Fruit fly (Drosophila melanogaster) whole organism, embryonic: ENCODE results near the gene akirin.

Experiments
- ATbp ChIP-seq: fragments of 200-800 bp; sonication (Bioruptor generic); optimal IDR thresholded peaks from 2 replicates; lab custom pipeline; 2017; ENCODE audit warnings: missing biosample characterization, mild to moderate bottlenecking, missing genetic modification characterization, missing genetic modification reagents
- Atf3 ChIP-seq: fragments of 200-800 bp; sonication (Bioruptor generic); optimal IDR thresholded peaks from 3 replicates; lab custom pipeline; 2016; ENCODE audit warnings: missing biosample characterization, missing genetic modification characterization
- CG11398 ChIP-seq: fragments of 200-800 bp; sonication (Bioruptor generic); optimal IDR thresholded peaks from 2 replicates; lab custom pipeline; 2016; ENCODE audit warnings: missing biosample characterization, missing genetic modification characterization
- CG12104 ChIP-seq: fragments of 200-800 bp; sonication (Bioruptor generic); optimal IDR thresholded peaks from 3 replicates; lab custom pipeline; 2016; ENCODE audit warnings: missing biosample characterization, missing genetic modification characterization
- CG13123 ChIP-seq: fragments of 200-800 bp; sonication (Bioruptor generic); optimal IDR thresholded peaks from 2 replicates; lab custom pipeline; 2016; ENCODE audit warnings: missing biosample characterization, missing genetic modification characterization
- CG13424 ChIP-seq: fragments of 200-800 bp; sonication (Bioruptor generic); optimal IDR thresholded peaks from 2 replicates; lab custom pipeline; 2019; ENCODE audit warnings: missing biosample characterization, mild to moderate bottlenecking, missing genetic modification characterization, moderate library complexity
- CG15514 ChIP-seq: fragments of 200-800 bp; sonication (Bioruptor generic); optimal IDR thresholded peaks from 3 replicates; lab custom pipeline; 2017; ENCODE audit warnings: missing biosample characterization, missing genetic modification characterization, mild to moderate bottlenecking, moderate library complexity, missing genetic modification reagents
- CG15601 ChIP-seq: fragments of 200-800 bp; sonication (Bioruptor generic); optimal IDR thresholded peaks from 3 replicates; lab custom pipeline; 2019; ENCODE audit warnings: missing biosample characterization, mild to moderate bottlenecking, missing genetic modification characterization, moderate library complexity
- CG15696 ChIP-seq: fragments of 200-800 bp; sonication (Bioruptor generic); optimal IDR thresholded peaks from 2 replicates; lab custom pipeline; 2019; ENCODE audit warnings: missing biosample characterization, mild to moderate bottlenecking, missing genetic modification characterization, moderate library complexity
- CG18476 ChIP-seq: fragments of 200-800 bp; sonication (Bioruptor generic); optimal IDR thresholded peaks from 2 replicates; lab custom pipeline; 2016; ENCODE audit warnings: missing biosample characterization, mild to moderate bottlenecking, missing genetic modification characterization
- CG31441 ChIP-seq: fragments of 200-800 bp; sonication (Bioruptor generic); IDR thresholded peaks from 2 replicates; pipeline ENCODE4 v1.3.6; 2022; ENCODE audit warnings: missing biosample characterization, missing genetic modification characterization
- CG34376 ChIP-seq: fragments of 200-800 bp; sonication (Bioruptor generic); optimal IDR thresholded peaks from 2 replicates; lab custom pipeline; 2018; ENCODE audit warnings: missing biosample characterization, mild to moderate bottlenecking, missing genetic modification characterization
- CG4820 ChIP-seq: fragments of 200-800 bp; sonication (Bioruptor generic); optimal IDR thresholded peaks from 3 replicates; lab custom pipeline; 2016; ENCODE audit warnings: missing biosample characterization, missing genetic modification characterization
- CG5180 ChIP-seq: fragments of 200-800 bp; sonication (Bioruptor generic); optimal IDR thresholded peaks from 3 replicates; lab custom pipeline; 2017; ENCODE audit warnings: missing biosample characterization, missing genetic modification characterization, mild to moderate bottlenecking, moderate library complexity, missing genetic modification reagents
- CG7556 ChIP-seq: fragments of 200-800 bp; sonication (Bioruptor generic); optimal IDR thresholded peaks from 2 replicates; lab custom pipeline; 2017; ENCODE audit warnings: missing biosample characterization, mild to moderate bottlenecking, missing genetic modification characterization
- CG8089 ChIP-seq: fragments of 200-800 bp; sonication (Bioruptor generic); optimal IDR thresholded peaks from 3 replicates; lab custom pipeline; 2016; ENCODE audit warnings: missing biosample characterization, missing genetic modification characterization
- CG8281 ChIP-seq: fragments of 200-800 bp; sonication (Bioruptor generic); optimal IDR thresholded peaks from 2 replicates; lab custom pipeline; 2018; ENCODE audit warnings: missing biosample characterization, mild to moderate bottlenecking, missing genetic modification characterization, moderate library complexity
- CHES-1-like ChIP-seq: fragments of 200-800 bp; sonication (Bioruptor generic); optimal IDR thresholded peaks from 2 replicates; lab custom pipeline; 2016; ENCODE audit warnings: missing biosample characterization, missing genetic modification characterization
- Dad ChIP-seq: fragments of 200-800 bp; sonication (Bioruptor generic); optimal IDR thresholded peaks from 3 replicates; lab custom pipeline; 2016; ENCODE audit warnings: missing biosample characterization, missing genetic modification characterization
- Doc2 ChIP-seq: fragments of 200-800 bp; sonication (Bioruptor generic); IDR thresholded peaks from 2 replicates; pipeline ENCODE4 v1.3.6; 2022; ENCODE audit warnings: missing biosample characterization, missing genetic modification characterization
- Drgx ChIP-seq: fragments of 200-800 bp; sonication (Bioruptor generic); IDR thresholded peaks from 2 replicates; pipeline ENCODE4 v1.3.6; 2022; ENCODE audit warnings: missing biosample characterization, missing genetic modification characterization
- Hr51 ChIP-seq, 2 experiments: fragments of 200-800 bp; sonication (Bioruptor generic); optimal IDR thresholded peaks; 2 replicates in 1 of 2; 3 replicates in 1 of 2; lab custom pipeline; 2016 to 2018; ENCODE audit warnings: missing biosample characterization in 2 of 2, missing genetic modification characterization in 2 of 2, mild to moderate bottlenecking in 1 of 2, moderate library complexity in 1 of 2
- Lpt ChIP-seq: fragments of >200 bp; optimal IDR thresholded peaks from 2 replicates; lab custom pipeline; 2018; ENCODE audit warnings: missing biosample characterization, missing genetic modification characterization
- MBD-R2 ChIP-seq: fragments of 200-800 bp; sonication (Bioruptor generic); IDR thresholded peaks from 2 replicates; pipeline ENCODE4 v1.3.6; 2022; ENCODE audit warnings: missing biosample characterization, missing genetic modification characterization
- MESR4 ChIP-seq: fragments of 200-800 bp; sonication (Bioruptor generic); optimal IDR thresholded peaks from 2 replicates; lab custom pipeline; 2018; ENCODE audit warnings: missing biosample characterization, mild to moderate bottlenecking, missing genetic modification characterization, moderate library complexity
- Max ChIP-seq: fragments of 200-800 bp; sonication (Bioruptor generic); optimal IDR thresholded peaks from 2 replicates; lab custom pipeline; 2016; ENCODE audit warnings: missing biosample characterization, mild to moderate bottlenecking, missing genetic modification characterization
- Neu2 ChIP-seq: fragments of 200-800 bp; sonication (Bioruptor generic); optimal IDR thresholded peaks from 3 replicates; lab custom pipeline; 2016; ENCODE audit warnings: missing biosample characterization, missing genetic modification characterization, borderline replicate concordance
- Poxn ChIP-seq: fragments of 200-800 bp; sonication (Bioruptor generic); IDR thresholded peaks from 2 replicates; pipeline ENCODE4 v1.3.6; 2022; ENCODE audit warnings: missing biosample characterization, missing genetic modification characterization
- Sin3A ChIP-seq: fragments of >200 bp; optimal IDR thresholded peaks from 2 replicates; lab custom pipeline; 2018
- Sox100B ChIP-seq: fragments of 200-800 bp; sonication (Bioruptor generic); optimal IDR thresholded peaks from 3 replicates; lab custom pipeline; 2018; ENCODE audit warnings: missing biosample characterization, mild to moderate bottlenecking, missing genetic modification characterization
- Stat92E ChIP-seq, 3 experiments: fragments of >200 bp in 2 of 3; fragments of 200-800 bp in 1 of 3; sonication (Bioruptor generic) in 1 of 3; optimal IDR thresholded peaks; 2 replicates each; lab custom pipeline; 2017 to 2019; ENCODE audit warnings: missing biosample characterization in 3 of 3, missing genetic modification characterization in 3 of 3, mild to moderate bottlenecking in 1 of 3, moderate library complexity in 1 of 3
- ap ChIP-seq: fragments of 200-800 bp; sonication (Bioruptor generic); IDR thresholded peaks from 2 replicates; pipeline ENCODE4 v1.3.6; 2022; ENCODE audit warnings: missing biosample characterization, missing genetic modification characterization
- az2 ChIP-seq: fragments of 200-800 bp; sonication (Bioruptor generic); optimal IDR thresholded peaks from 3 replicates; lab custom pipeline; 2016; ENCODE audit warnings: missing biosample characterization, missing genetic modification characterization
- br ChIP-seq: fragments of >200 bp; optimal IDR thresholded peaks from 2 replicates; lab custom pipeline; 2017
- chinmo ChIP-seq: fragments of 200-800 bp; sonication (Bioruptor generic); IDR thresholded peaks from 4 replicates; pipeline ENCODE4 v1.3.6; 2022; ENCODE audit warnings: missing biosample characterization, missing genetic modification characterization; ENCODE audit not compliant: partially characterized antibody
- chn ChIP-seq: fragments of 200-800 bp; sonication (Bioruptor generic); optimal IDR thresholded peaks from 2 replicates; lab custom pipeline; 2016; ENCODE audit warnings: missing biosample characterization, missing genetic modification characterization
- dysf ChIP-seq: fragments of 200-800 bp; sonication (Bioruptor generic); IDR thresholded peaks from 3 replicates; pipeline ENCODE4 v1.3.6; 2022; ENCODE audit warnings: missing biosample characterization, missing genetic modification characterization
- jumu ChIP-seq: fragments of 200-800 bp; sonication (Bioruptor generic); optimal IDR thresholded peaks from 3 replicates; lab custom pipeline; 2016; ENCODE audit warnings: missing biosample characterization, missing genetic modification characterization
- nerfin-2 ChIP-seq: fragments of 200-800 bp; sonication (Bioruptor generic); IDR thresholded peaks from 2 replicates; pipeline ENCODE4 v1.3.6; 2022; ENCODE audit warnings: missing biosample characterization, missing genetic modification characterization; ENCODE audit not compliant: partially characterized antibody
- odd ChIP-seq: fragments of 200-800 bp; sonication (Bioruptor generic); optimal IDR thresholded peaks from 2 replicates; lab custom pipeline; 2017; ENCODE audit warnings: missing biosample characterization, mild to moderate bottlenecking, missing genetic modification characterization
- p53 ChIP-seq: fragments of 200-800 bp; sonication (Bioruptor generic); optimal IDR thresholded peaks from 2 replicates; lab custom pipeline; 2016; ENCODE audit warnings: missing biosample characterization, missing genetic modification characterization
- pb ChIP-seq: fragments of 200-800 bp; sonication (Bioruptor generic); optimal IDR thresholded peaks from 3 replicates; lab custom pipeline; 2016; ENCODE audit warnings: missing biosample characterization, missing genetic modification characterization
- pros ChIP-seq: fragments of 200-800 bp; sonication (Bioruptor generic); optimal IDR thresholded peaks from 3 replicates; lab custom pipeline; 2019; ENCODE audit warnings: missing biosample characterization, mild to moderate bottlenecking, missing genetic modification characterization, moderate library complexity
- repo ChIP-seq: fragments of 200-800 bp; sonication (Bioruptor generic); optimal IDR thresholded peaks from 2 replicates; lab custom pipeline; 2016; ENCODE audit warnings: missing biosample characterization, missing genetic modification characterization
- ro ChIP-seq: fragments of 200-800 bp; sonication (Bioruptor generic); IDR thresholded peaks from 2 replicates; pipeline ENCODE4 v1.3.6; 2022; ENCODE audit warnings: missing biosample characterization, missing genetic modification characterization
- row ChIP-seq: fragments of 200-800 bp; sonication (Bioruptor generic); IDR thresholded peaks from 3 replicates; pipeline ENCODE4 v1.3.6; 2022; ENCODE audit warnings: missing biosample characterization, missing genetic modification characterization
- sima ChIP-seq: fragments of 200-800 bp; sonication (Bioruptor generic); optimal IDR thresholded peaks from 2 replicates; lab custom pipeline; 2016; ENCODE audit warnings: missing biosample characterization, missing genetic modification characterization
- slbo ChIP-seq: fragments of 200-800 bp; sonication (Bioruptor generic); IDR thresholded peaks from 2 replicates; pipeline ENCODE4 v1.3.6; 2022; ENCODE audit warnings: missing biosample characterization, missing genetic modification characterization
- tap ChIP-seq: fragments of 200-800 bp; optimal IDR thresholded peaks from 3 replicates; lab custom pipeline; 2019; ENCODE audit warnings: missing biosample characterization, mild to moderate bottlenecking, missing genetic modification characterization, moderate library complexity
- wdn ChIP-seq: fragments of 200-800 bp; sonication (Bioruptor generic); IDR thresholded peaks from 2 replicates; pipeline ENCODE4 v1.3.6; 2022; ENCODE audit warnings: missing biosample characterization, missing genetic modification characterization
- yki ChIP-seq: fragments of >200 bp; optimal IDR thresholded peaks from 3 replicates; lab custom pipeline; 2018

The akirin gene

DNA sequence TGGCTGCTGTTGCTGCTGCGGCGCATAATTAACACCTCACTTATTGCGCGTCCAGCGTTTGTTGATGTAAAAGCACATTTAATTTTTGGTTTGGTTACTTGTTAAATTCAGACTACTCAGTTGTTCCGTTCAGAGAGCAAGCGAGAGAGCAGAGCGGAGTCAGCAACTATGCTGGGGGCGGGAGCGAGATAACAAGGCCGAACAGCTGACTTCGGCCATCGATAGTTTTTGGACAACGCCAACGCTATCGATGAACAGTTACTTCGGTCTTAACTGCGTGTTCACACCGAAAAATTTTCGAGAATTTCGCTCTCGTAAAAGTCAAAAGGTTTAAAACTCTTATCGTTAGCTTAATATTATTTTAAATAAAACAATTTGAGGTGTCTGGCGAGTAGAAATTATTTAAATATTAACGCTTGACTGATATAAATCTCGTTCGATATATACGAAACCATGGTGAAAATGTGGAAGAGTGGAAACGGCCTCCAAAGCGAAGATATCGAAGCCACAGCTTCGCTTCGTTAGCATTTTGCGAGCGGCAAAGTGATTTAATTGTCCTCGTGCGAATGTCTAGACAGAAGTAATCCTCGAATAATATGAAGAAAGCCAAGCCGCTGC lies 11.8 kb downstream of the akirin start, which contains the start of the genes SMSr and smid (continued):
- peak; percentile 51 for TF ChIP-seq jumu
- no peak for TF ChIP-seq Lpt (GFP tag; lab: Kevin White, UChicago)
- TF ChIP-seq Sox100B (GFP tag; lab: Kevin White, UChicago): peak; percentile 43
- TF ChIP-seq CG31441 (GFP tag; lab: Robert Waterston, UW): peak; percentile 69
- no peak for TF ChIP-seq sima (GFP tag; lab: Kevin White, UChicago)
- no peak for TF ChIP-seq Doc2 (GFP tag; lab: Robert Waterston, UW)
- TF ChIP-seq CG15696 (tag; lab: Kevin White, UChicago): peak; percentile 54
- TF ChIP-seq CG15601 (tag; lab: Kevin White, UChicago): no peak
- TF ChIP-seq tap (tag; lab: Kevin White, UChicago): no peak
- TF ChIP-seq ro: no peak
- peak; percentile 67; the same call in 2 of the 3 replicates for TF ChIP-seq dysf
- peak; percentile 57 for TF ChIP-seq CG34376 (GFP tag; lab: Kevin White, UChicago)
- TF ChIP-seq ATbp (GFP tag; lab: Kevin White, UChicago): no peak
- TF ChIP-seq ap (GFP tag; lab: Robert Waterston, UW): no peak
- TF ChIP-seq p53 (GFP tag; lab: Kevin White, UChicago): no peak
- peak; percentile 51 for TF ChIP-seq nerfin-2 (GFP tag; lab: Robert Waterston, UW)
- TF ChIP-seq chn: peak; percentile 54
- TF ChIP-seq MBD-R2 (GFP tag; lab: Robert Waterston, UW): peak; percentile 57
- no peak for TF ChIP-seq yki (lab: Kevin White, UChicago)
- TF ChIP-seq CG5180 (GFP tag; lab: Kevin White, UChicago): no peak
- no peak for TF ChIP-seq CG11398
- no peak for TF ChIP-seq pros
- no peak for TF ChIP-seq wdn (GFP tag; lab: Robert Waterston, UW)
- no peak for TF ChIP-seq CHES-1-like (GFP tag; lab: Kevin White, UChicago)
- TF ChIP-seq Dad (GFP tag; lab: Kevin White, UChicago): no peak
- peak; percentile 6 for TF ChIP-seq CG18476 (GFP tag; lab: Kevin White, UChicago)
- TF ChIP-seq slbo (GFP tag; lab: Robert Waterston, UW): peak; percentile 76
- peak; percentile 92 for TF ChIP-seq row (GFP tag; lab: Robert Waterston, UW)
- peak; percentile 20 for TF ChIP-seq Atf3 (GFP tag; lab: Kevin White, UChicago)
- TF ChIP-seq Drgx (GFP tag; lab: Robert Waterston, UW): no peak
- TF ChIP-seq pb (GFP tag; lab: Kevin White, UChicago): no peak
- TF ChIP-seq CG12104 (GFP tag; lab: Kevin White, UChicago): no peak
- TF ChIP-seq repo (GFP tag; lab: Kevin White, UChicago): no peak
- TF ChIP-seq Poxn (GFP tag; lab: Robert Waterston, UW): no peak
- no peak for TF ChIP-seq Neu2 (GFP tag; lab: Kevin White, UChicago)
- no peak for TF ChIP-seq CG8281
- TF ChIP-seq odd (GFP tag; lab: Kevin White, UChicago): no peak
- peak; percentile 46 for TF ChIP-seq CG4820
- TF ChIP-seq Sin3A (lab: Kevin White, UChicago): peak; percentile 98
- peak; percentile 23 for TF ChIP-seq CG13123 (GFP tag; lab: Kevin White, UChicago)
- peak; percentile 56 for TF ChIP-seq MESR4 (GFP tag; lab: Kevin White, UChicago)
- peak; percentile 45 for TF ChIP-seq az2 (GFP tag; lab: Kevin White, UChicago)
- peak in 1 of 3 experiments; percentile 70 for TF ChIP-seq Stat92E (GFP tag; optimal IDR thresholded peaks at IDR 0.05; lab: Kevin White, UChicago)
- peak; percentile 39 to 63 for TF ChIP-seq Hr51 (GFP tag; optimal IDR thresholded peaks at IDR 0.05; lab: Kevin White, UChicago)
- TF ChIP-seq CG13424 (tag; lab: Kevin White, UChicago): peak; percentile 59
- peak; percentile 47 for TF ChIP-seq CG8089 (GFP tag; lab: Kevin White, UChicago)
- TF ChIP-seq CG15514 (GFP tag; lab: Kevin White, UChicago): peak; percentile 62
- peak; percentile 85; the same call in 3 of the 4 replicates for TF ChIP-seq chinmo (GFP tag; lab: Robert Waterston, UW)
- peak; percentile 44 for TF ChIP-seq CG7556
- peak; percentile 74 for TF ChIP-seq Max (GFP tag; lab: Kevin White, UChicago)
- TF ChIP-seq br: no peak
